Fruit fly (Drosophila melanogaster) whole organism, wandering third instar larva: ENCODE results near the gene Uck.

Experiments used
- Abd-B ChIP-seq: fragments of >200 bp; optimal IDR thresholded peaks from 2 replicates; lab custom pipeline; 2017; ENCODE audit warnings: missing biosample characterization, missing genetic modification characterization
- CG32264 ChIP-seq: fragments of 200-800 bp; sonication (Bioruptor generic); optimal IDR thresholded peaks from 2 replicates; lab custom pipeline; 2016; ENCODE audit warnings: missing biosample characterization, missing genetic modification characterization
- CG9705 ChIP-seq: fragments of 200-800 bp; sonication (Bioruptor generic); optimal IDR thresholded peaks from 2 replicates; lab custom pipeline; 2018; ENCODE audit warnings: missing biosample characterization, mild to moderate bottlenecking, missing genetic modification characterization
- CrebA ChIP-seq: fragments of 200-800 bp; sonication (Bioruptor generic); optimal IDR thresholded peaks from 2 replicates; lab custom pipeline; 2016; ENCODE audit warnings: missing biosample characterization, mild to moderate bottlenecking, missing genetic modification characterization, borderline replicate concordance
- Dfd ChIP-seq: fragments of >200 bp; optimal IDR thresholded peaks from 2 replicates; lab custom pipeline; 2017; ENCODE audit warnings: missing biosample characterization, missing genetic modification characterization
- Dif ChIP-seq: fragments of 200-275, 200-300 bp; sonication (Bioruptor generic); optimal IDR thresholded peaks from 2 replicates; lab custom pipeline; 2018; ENCODE audit warnings: missing biosample characterization, missing genetic modification characterization; ENCODE audit not compliant: partially characterized antibody
- GATAd ChIP-seq: sonication (Bioruptor generic); optimal IDR thresholded peaks from 2 replicates; lab custom pipeline; 2016; ENCODE audit warnings: missing biosample characterization, missing genetic modification characterization
- HLH106 ChIP-seq: fragments of 200-800 bp; optimal IDR thresholded peaks from 3 replicates; lab custom pipeline; 2019; ENCODE audit warnings: missing biosample characterization, mild to moderate bottlenecking, missing genetic modification characterization, moderate library complexity
- Hnf4 ChIP-seq: fragments of 200-800 bp; sonication (Bioruptor generic); optimal IDR thresholded peaks from 2 replicates; lab custom pipeline; 2016; ENCODE audit warnings: missing biosample characterization, mild to moderate bottlenecking, missing genetic modification characterization
- Hr78 ChIP-seq: fragments of >200 bp; optimal IDR thresholded peaks from 2 replicates; lab custom pipeline; 2017; ENCODE audit warnings: missing biosample characterization, missing genetic modification characterization
- Hr83 ChIP-seq: fragments of 200-300 bp; sonication (Bioruptor generic); optimal IDR thresholded peaks from 2 replicates; lab custom pipeline; 2016; ENCODE audit warnings: missing biosample characterization, mild to moderate bottlenecking, missing genetic modification characterization, moderate library complexity; ENCODE audit not compliant: poor library complexity, severe bottlenecking
- Jra ChIP-seq: sonication (Bioruptor generic); optimal IDR thresholded peaks from 2 replicates; lab custom pipeline; 2016; ENCODE audit warnings: missing biosample characterization, missing genetic modification characterization
- Mio ChIP-seq: sonication (Bioruptor generic); optimal IDR thresholded peaks from 2 replicates; lab custom pipeline; 2016; ENCODE audit warnings: missing biosample characterization, missing genetic modification characterization
- Myc ChIP-seq: fragments of >200 bp; optimal IDR thresholded peaks from 2 replicates; lab custom pipeline; 2017
- N ChIP-seq: fragments of >200 bp; optimal IDR thresholded peaks from 2 replicates; lab custom pipeline; 2018; ENCODE audit warnings: missing biosample characterization, missing external identifiers, missing genetic modification characterization
- OdsH ChIP-seq: fragments of 200-800 bp; sonication (Bioruptor generic); optimal IDR thresholded peaks from 2 replicates; lab custom pipeline; 2016; ENCODE audit warnings: missing biosample characterization, mild to moderate bottlenecking, missing genetic modification characterization
- Rel ChIP-seq, 2 experiments: fragments of 200-800 bp; sonication (Bioruptor generic) in 1 of 2; optimal IDR thresholded peaks; 2 replicates in 1 of 2; 3 replicates in 1 of 2; lab custom pipeline; 2016 to 2019; ENCODE audit warnings: mild to moderate bottlenecking in 2 of 2, missing biosample characterization in 2 of 2, missing genetic modification characterization in 2 of 2, moderate library complexity in 1 of 2
- Sp1 ChIP-seq: fragments of 200-800 bp; sonication (Bioruptor generic); optimal IDR thresholded peaks from 3 replicates; lab custom pipeline; 2019; ENCODE audit warnings: missing biosample characterization, mild to moderate bottlenecking, missing genetic modification characterization, moderate library complexity
- Vsx2 ChIP-seq: fragments of 200-300, 225-300 bp; sonication (Bioruptor generic); optimal IDR thresholded peaks from 2 replicates; lab custom pipeline; 2018; ENCODE audit warnings: missing biosample characterization, missing genetic modification characterization; ENCODE audit not compliant: partially characterized antibody
- br ChIP-seq: fragments of 200-800 bp; sonication (Bioruptor generic); optimal IDR thresholded peaks from 2 replicates; lab custom pipeline; 2016; ENCODE audit warnings: missing biosample characterization, missing genetic modification characterization
- brk ChIP-seq: fragments of 200-800 bp; sonication (Bioruptor generic); optimal IDR thresholded peaks from 2 replicates; lab custom pipeline; 2016; ENCODE audit warnings: missing biosample characterization, mild to moderate bottlenecking, missing genetic modification characterization
- dl ChIP-seq, 2 experiments: fragments of 175-275, 200-275 bp in 1 of 2; fragments of 200-275 bp in 1 of 2; sonication (Bioruptor generic); optimal IDR thresholded peaks; lab custom pipeline; 2018; ENCODE audit warnings: mild to moderate bottlenecking in 2 of 2, missing biosample characterization in 2 of 2, missing genetic modification characterization in 2 of 2, moderate library complexity in 2 of 2; ENCODE audit not compliant: partially characterized antibody in 2 of 2, insufficient read depth in 1 of 2
- dmrt93B ChIP-seq: fragments of 200-800 bp; sonication (Bioruptor generic); optimal IDR thresholded peaks from 2 replicates; lab custom pipeline; 2018; ENCODE audit warnings: missing biosample characterization, mild to moderate bottlenecking, missing genetic modification characterization
- dsf ChIP-seq: sonication (Bioruptor generic); optimal IDR thresholded peaks from 2 replicates; lab custom pipeline; 2016; ENCODE audit warnings: missing biosample characterization, missing genetic modification characterization, borderline replicate concordance
- ey ChIP-seq: fragments of 200-800 bp; sonication (Bioruptor generic); optimal IDR thresholded peaks from 2 replicates; lab custom pipeline; 2016; ENCODE audit warnings: missing biosample characterization, missing genetic modification characterization
- foxo ChIP-seq, 2 experiments: fragments of 200-800 bp; sonication (Bioruptor generic); optimal IDR thresholded peaks; 2 replicates in 1 of 2; 3 replicates in 1 of 2; lab custom pipeline; 2016 to 2017; ENCODE audit warnings: missing biosample characterization in 2 of 2, missing genetic modification characterization in 2 of 2
- fru ChIP-seq: fragments of 200-800 bp; sonication (Bioruptor generic); optimal IDR thresholded peaks from 3 replicates; lab custom pipeline; 2016; ENCODE audit warnings: missing biosample characterization, mild to moderate bottlenecking, missing genetic modification characterization
- h ChIP-seq: fragments of 200-800 bp; sonication (Bioruptor generic); optimal IDR thresholded peaks from 3 replicates; lab custom pipeline; 2016; ENCODE audit warnings: missing biosample characterization, mild to moderate bottlenecking, missing genetic modification characterization
- jim ChIP-seq: fragments of 175-275, 200-325 bp; sonication (Bioruptor generic); optimal IDR thresholded peaks from 2 replicates; lab custom pipeline; 2016; ENCODE audit warnings: missing biosample characterization, mild to moderate bottlenecking, missing genetic modification characterization
- lola ChIP-seq: fragments of >200 bp; optimal IDR thresholded peaks from 2 replicates; lab custom pipeline; 2017; ENCODE audit warnings: missing biosample characterization, missing genetic modification characterization
- pan ChIP-seq: fragments of >200 bp; optimal IDR thresholded peaks from 2 replicates; lab custom pipeline; 2017
- psq ChIP-seq: fragments of 200-800 bp; sonication (Bioruptor generic); optimal IDR thresholded peaks from 3 replicates; lab custom pipeline; 2017; ENCODE audit warnings: missing biosample characterization, mild to moderate bottlenecking, missing genetic modification characterization, moderate library complexity
- rgr ChIP-seq: fragments of 200-800 bp; sonication (Bioruptor generic); optimal IDR thresholded peaks from 3 replicates; lab custom pipeline; 2016; ENCODE audit warnings: missing biosample characterization, mild to moderate bottlenecking, missing genetic modification characterization
- sage ChIP-seq: fragments of 200-800 bp; sonication (Bioruptor generic); optimal IDR thresholded peaks from 2 replicates; lab custom pipeline; 2016; ENCODE audit warnings: missing biosample characterization, mild to moderate bottlenecking, missing genetic modification characterization
- sv ChIP-seq: fragments of 200-800 bp; sonication (Bioruptor generic); optimal IDR thresholded peaks from 3 replicates; lab custom pipeline; 2016; ENCODE audit warnings: missing biosample characterization, missing genetic modification characterization
- tai ChIP-seq: sonication (Bioruptor generic); optimal IDR thresholded peaks from 2 replicates; lab custom pipeline; 2016; ENCODE audit warnings: missing biosample characterization, missing genetic modification characterization
- usp ChIP-seq: fragments of >200 bp; optimal IDR thresholded peaks from 2 replicates; lab custom pipeline; 2017; ENCODE audit warnings: missing biosample characterization, missing genetic modification characterization
- woc ChIP-seq: sonication (Bioruptor generic); optimal IDR thresholded peaks from 2 replicates; lab custom pipeline; 2016; ENCODE audit warnings: missing biosample characterization, mild to moderate bottlenecking, missing genetic modification characterization

Gene Uck

dm6 chr3R:24289768-24290349, at the start of gene Uck, which contains the start of gene CG34290:
Uck (plus strand) TSS chr3R:24290172.
CG34290 (minus strand) TSS chr3R:24289818.
- no peak for TF ChIP-seq lola (GFP tag; lab: Kevin White, UChicago)
- peak; percentile 25 for TF ChIP-seq ey (GFP tag; lab: Kevin White, UChicago)
- TF ChIP-seq brk (GFP tag; lab: Kevin White, UChicago) = no peak
- TF ChIP-seq Dif (GFP tag; lab: Kevin White, UChicago) = no peak
- TF ChIP-seq woc (GFP tag; lab: Kevin White, UChicago) = no peak
- no peak for TF ChIP-seq dl (GFP tag; optimal IDR thresholded peaks at IDR 0.05; lab: Kevin White, UChicago; ENCODE audit: insufficient read depth in 1 of 2, partially characterized antibody in 2 of 2)
- peak; percentile 98 for TF ChIP-seq Vsx2 (GFP tag; lab: Kevin White, UChicago)
- TF ChIP-seq fru (GFP tag; lab: Kevin White, UChicago) = no peak
- TF ChIP-seq dmrt93B = peak; percentile 75
- no peak for TF ChIP-seq pan (lab: Kevin White, UChicago)
- no peak for TF ChIP-seq N
- peak; percentile 87 for TF ChIP-seq CG9705 (GFP tag; lab: Kevin White, UChicago)
- peak; percentile 54 for TF ChIP-seq Hr83 (GFP tag; lab: Kevin White, UChicago)
- peak; percentile 2 for TF ChIP-seq dsf (GFP tag; lab: Kevin White, UChicago)
- TF ChIP-seq h = peak; percentile 70
- TF ChIP-seq foxo (GFP tag; optimal IDR thresholded peaks at IDR 0.05; lab: Kevin White, UChicago) = peak in 1 of 2 experiments; percentile 59
- TF ChIP-seq sage (GFP tag; lab: Kevin White, UChicago) = peak; percentile 10
- TF ChIP-seq sv (GFP tag; lab: Kevin White, UChicago) = peak; percentile 54
- TF ChIP-seq usp = no peak
- no peak for TF ChIP-seq Myc
- peak; percentile 69 for TF ChIP-seq HLH106 (tag; lab: Kevin White, UChicago)
- TF ChIP-seq Mio (GFP tag; lab: Kevin White, UChicago) = no peak
- no peak for TF ChIP-seq tai (GFP tag; lab: Kevin White, UChicago)
- no peak for TF ChIP-seq Dfd
- peak; percentile 52 for TF ChIP-seq Hnf4
- peak; percentile 5 for TF ChIP-seq psq (GFP tag; lab: Kevin White, UChicago)
- no peak for TF ChIP-seq Jra (GFP tag; lab: Kevin White, UChicago)
- no peak for TF ChIP-seq CG32264 (GFP tag; lab: Kevin White, UChicago)
- peak; percentile 77 for TF ChIP-seq br (GFP tag; lab: Kevin White, UChicago)
- no peak for TF ChIP-seq Rel (GFP tag; optimal IDR thresholded peaks at IDR 0.05; lab: Kevin White, UChicago)
- TF ChIP-seq Rel (tag; optimal IDR thresholded peaks at IDR 0.05; lab: Kevin White, UChicago) = peak; percentile 65
- no peak for TF ChIP-seq Hr78 (GFP tag; lab: Kevin White, UChicago)
- no peak for TF ChIP-seq jim (GFP tag; lab: Kevin White, UChicago)
- TF ChIP-seq GATAd (GFP tag; lab: Kevin White, UChicago) = no peak
- TF ChIP-seq rgr (GFP tag; lab: Kevin White, UChicago) = peak; percentile 88
- no peak for TF ChIP-seq CrebA (GFP tag; lab: Kevin White, UChicago)
- no peak for TF ChIP-seq Abd-B (GFP tag; lab: Kevin White, UChicago)
- peak; percentile 63 for TF ChIP-seq OdsH
- TF ChIP-seq Sp1 (GFP tag; lab: Kevin White, UChicago) = peak; percentile 72

dm6 chr3R:24252494-24252893, 37.5 kb upstream of the Uck start, which contains the start of gene beta-PheRS:
beta-PheRS (minus strand) TSS chr3R:24252679.
- TF ChIP-seq CG9705 (GFP tag; lab: Kevin White, UChicago) (peak; percentile 10), psq (GFP tag; lab: Kevin White, UChicago) (peak; percentile 24), CG32264 (GFP tag; lab: Kevin White, UChicago) (no peak), N (peak; percentile 82), ey (GFP tag; lab: Kevin White, UChicago) (peak; percentile 23), Hr83 (GFP tag; lab: Kevin White, UChicago) (peak; percentile 60), tai (GFP tag; lab: Kevin White, UChicago) (no peak), usp (no peak), Jra (GFP tag; lab: Kevin White, UChicago) (no peak), sv (GFP tag; lab: Kevin White, UChicago) (peak; percentile 7)
